Worm (Caenorhabditis elegans) whole organism, young adult: ENCODE measurements around the gene age-1.

Experiments used
- D2030.7 ChIP-seq: fragments of 200-800 bp; sonication (Bioruptor generic); IDR thresholded peaks from 2 replicates; pipeline ENCODE4 v1.3.6; 2022; ENCODE audit warnings: missing genetic modification reagents, missing genetic modification characterization, missing compliant biosample characterization
- F37B4.10 ChIP-seq: fragments of 200-800 bp; sonication (Bioruptor generic); IDR thresholded peaks from 2 replicates; pipeline ENCODE4 v1.3.6; 2022; ENCODE audit warnings: missing genetic modification characterization, missing compliant biosample characterization
- F39B2.1 ChIP-seq: fragments of 200-800 bp; sonication (Bioruptor generic); IDR thresholded peaks from 2 replicates; pipeline ENCODE4 v1.3.6; 2022; ENCODE audit warnings: missing genetic modification reagents, missing genetic modification characterization, missing compliant biosample characterization
- F49E8.2 ChIP-seq: sonication (generic microtip); optimal IDR thresholded peaks from 3 replicates; lab custom pipeline; 2017; ENCODE audit warnings: missing genetic modification characterization, mild to moderate bottlenecking, missing compliant biosample characterization, antibody characterized with exemption, moderate library complexity; ENCODE audit not compliant: insufficient read depth
- F55B11.4 ChIP-seq: sonication (generic microtip); optimal IDR thresholded peaks from 2 replicates; lab custom pipeline; 2016; ENCODE audit warnings: missing compliant biosample characterization, missing genetic modification characterization, borderline replicate concordance; ENCODE audit not compliant: insufficient read depth
- T07F8.4 ChIP-seq: sonication (generic microtip); optimal IDR thresholded peaks from 2 replicates; lab custom pipeline; 2016; ENCODE audit warnings: mild to moderate bottlenecking, missing genetic modification characterization, moderate library complexity, missing compliant biosample characterization
- Y53G8AR.9 ChIP-seq: fragments of 200-800 bp; sonication (Bioruptor generic); conservative IDR thresholded peaks from 2 replicates; pipeline ENCODE4 v1.3.6; 2022; ENCODE audit warnings: missing genetic modification reagents, missing genetic modification characterization, missing compliant biosample characterization
- ZK185.1 ChIP-seq: sonication (generic microtip); optimal IDR thresholded peaks from 2 replicates; lab custom pipeline; 2016; ENCODE audit warnings: mild to moderate bottlenecking, missing genetic modification characterization, missing compliant biosample characterization; ENCODE audit not compliant: poor library complexity, severe bottlenecking
- aptf-3 ChIP-seq: fragments of 200-800 bp; sonication (Bioruptor generic); IDR thresholded peaks from 2 replicates; pipeline ENCODE4 v1.3.6; 2022; ENCODE audit warnings: missing genetic modification characterization, missing compliant biosample characterization
- atf-7 ChIP-seq: sonication (generic microtip); optimal IDR thresholded peaks from 2 replicates; lab custom pipeline; 2017; ENCODE audit warnings: mild to moderate bottlenecking, missing genetic modification characterization, missing compliant biosample characterization
- athp-1 ChIP-seq: sonication (generic microtip); optimal IDR thresholded peaks from 2 replicates; lab custom pipeline; 2017; ENCODE audit warnings: mild to moderate bottlenecking, missing genetic modification characterization, missing compliant biosample characterization
- bed-2 ChIP-seq: fragments of 200-800 bp; sonication (Bioruptor generic); IDR thresholded peaks from 2 replicates; pipeline ENCODE4 v1.3.6; 2022; ENCODE audit warnings: missing genetic modification reagents, missing genetic modification characterization, missing compliant biosample characterization
- ccch-3 ChIP-seq: fragments of 200-800 bp; sonication (Bioruptor generic); optimal IDR thresholded peaks from 2 replicates; lab custom pipeline; 2018; ENCODE audit warnings: mild to moderate bottlenecking, missing genetic modification characterization, missing compliant biosample characterization
- ceh-27 ChIP-seq: fragments of 200-800 bp; sonication (Bioruptor generic); optimal IDR thresholded peaks from 2 replicates; lab custom pipeline; 2018; ENCODE audit warnings: mild to moderate bottlenecking, missing genetic modification characterization, moderate library complexity, missing compliant biosample characterization
- ceh-58 ChIP-seq: fragments of 200-800 bp; sonication (Bioruptor generic); IDR thresholded peaks from 2 replicates; pipeline ENCODE4 v1.3.6; 2022; ENCODE audit warnings: missing genetic modification characterization, missing compliant biosample characterization
- dpff-1 ChIP-seq: sonication (generic microtip); optimal IDR thresholded peaks from 2 replicates; lab custom pipeline; 2017; ENCODE audit warnings: mild to moderate bottlenecking, missing genetic modification characterization, missing compliant biosample characterization
- dpl-1 ChIP-seq: fragments of 150-350 bp; optimal IDR thresholded peaks from 2 replicates; lab custom pipeline; 2014; ENCODE audit warnings: missing biosample characterization, missing genetic modification reagents, missing genetic modification characterization
- efl-1 ChIP-seq: fragments of 150-350 bp; optimal IDR thresholded peaks from 2 replicates; lab custom pipeline; 2014; ENCODE audit warnings: missing biosample characterization, missing genetic modification reagents, missing genetic modification characterization
- egl-44 ChIP-seq: fragments of 200-800 bp; sonication (Bioruptor generic); IDR thresholded peaks from 2 replicates; pipeline ENCODE4 v1.3.6; 2022; ENCODE audit warnings: missing genetic modification reagents, missing genetic modification characterization, missing compliant biosample characterization
- hmg-1.2 ChIP-seq: fragments of 200-800 bp; sonication (Bioruptor generic); IDR thresholded peaks from 2 replicates; pipeline ENCODE4 v1.3.6; 2022; ENCODE audit warnings: missing genetic modification reagents, missing genetic modification characterization, missing compliant biosample characterization
- let-526 ChIP-seq: fragments of 200-800 bp; sonication (Bioruptor generic); IDR thresholded peaks from 2 replicates; pipeline ENCODE4 v1.3.6; 2022; ENCODE audit warnings: missing genetic modification reagents, missing genetic modification characterization, missing compliant biosample characterization
- lin-35 ChIP-seq, 3 experiments: fragments of 150-350 bp in 2 of 3; sonication (generic microtip) in 1 of 3; optimal IDR thresholded peaks; 2 replicates each; lab custom pipeline; 2014 to 2018; ENCODE audit warnings: missing biosample characterization in 3 of 3, missing genetic modification characterization in 3 of 3, missing genetic modification reagents in 3 of 3
- lin-40 ChIP-seq: sonication (generic microtip); optimal IDR thresholded peaks from 2 replicates; lab custom pipeline; 2016; ENCODE audit warnings: missing genetic modification characterization, mild to moderate bottlenecking, missing compliant biosample characterization, missing genotype, missing genetic modification reagents
- lin-54 ChIP-seq: fragments of 200-800 bp; sonication (Bioruptor generic); optimal IDR thresholded peaks from 2 replicates; lab custom pipeline; 2018; ENCODE audit warnings: mild to moderate bottlenecking, missing genetic modification characterization, missing compliant biosample characterization
- lir-1 ChIP-seq: fragments of 200-800 bp; sonication (Bioruptor generic); conservative IDR thresholded peaks from 2 replicates; pipeline ENCODE4 v1.3.6; 2022; ENCODE audit warnings: missing genetic modification reagents, missing genetic modification characterization, missing compliant biosample characterization
- lsy-27 ChIP-seq: sonication (generic microtip); optimal IDR thresholded peaks from 2 replicates; lab custom pipeline; 2017; ENCODE audit warnings: missing genetic modification characterization, mild to moderate bottlenecking, missing compliant biosample characterization, antibody characterized with exemption, missing genotype, borderline replicate concordance; ENCODE audit not compliant: insufficient read depth
- madf-8 ChIP-seq: fragments of 200-800 bp; sonication (Bioruptor generic); conservative IDR thresholded peaks from 2 replicates; pipeline ENCODE4 v1.3.6; 2022; ENCODE audit warnings: missing genetic modification reagents, missing genetic modification characterization, missing compliant biosample characterization
- mel-28 ChIP-seq: sonication (generic microtip); optimal IDR thresholded peaks from 2 replicates; lab custom pipeline; 2016; ENCODE audit warnings: borderline replicate concordance, mild to moderate bottlenecking, missing genetic modification characterization, missing compliant biosample characterization
- nfya-1 ChIP-seq: sonication (generic microtip); optimal IDR thresholded peaks from 2 replicates; lab custom pipeline; 2017; ENCODE audit warnings: antibody characterized with exemption, missing compliant biosample characterization, missing genetic modification characterization, borderline replicate concordance; ENCODE audit not compliant: insufficient read depth
- nhr-120 ChIP-seq: fragments of 200-800 bp; sonication (Bioruptor generic); IDR thresholded peaks from 2 replicates; pipeline ENCODE4 v1.3.6; 2022; ENCODE audit warnings: missing genetic modification characterization, missing compliant biosample characterization
- nhr-179 ChIP-seq: sonication (generic microtip); optimal IDR thresholded peaks from 2 replicates; lab custom pipeline; 2016; ENCODE audit warnings: mild to moderate bottlenecking, missing genetic modification characterization, missing compliant biosample characterization
- nhr-27 ChIP-seq: fragments of 200-800 bp; sonication (Bioruptor generic); optimal IDR thresholded peaks from 2 replicates; lab custom pipeline; 2018; ENCODE audit warnings: mild to moderate bottlenecking, missing genetic modification characterization, moderate library complexity, missing compliant biosample characterization
- nhr-80 ChIP-seq: sonication (generic microtip); optimal IDR thresholded peaks from 2 replicates; lab custom pipeline; 2016; ENCODE audit warnings: missing genetic modification characterization, missing compliant biosample characterization
- nhr-90 ChIP-seq: sonication (generic microtip); optimal IDR thresholded peaks from 2 replicates; lab custom pipeline; 2016; ENCODE audit warnings: missing genotype, mild to moderate bottlenecking, missing genetic modification characterization, missing compliant biosample characterization
- pbrm-1 ChIP-seq: fragments of 200-800 bp; sonication (Bioruptor generic); IDR thresholded peaks from 2 replicates; pipeline ENCODE4 v1.3.6; 2022; ENCODE audit warnings: missing genetic modification reagents, missing genetic modification characterization, missing compliant biosample characterization
- pha-4 ChIP-seq: fragments of 150-350 bp; sonication (generic microtip); optimal IDR thresholded peaks from 2 replicates; lab custom pipeline; 2014; ENCODE audit warnings: missing biosample characterization, missing genetic modification reagents, missing genetic modification characterization
- rec-8 ChIP-seq, 2 experiments: sonication (generic microtip); optimal IDR thresholded peaks; 2 replicates each; lab custom pipeline; 2016; ENCODE audit warnings: mild to moderate bottlenecking in 2 of 2, missing genetic modification characterization in 2 of 2, missing genetic modification reagents in 2 of 2, missing genotype in 2 of 2, missing biosample characterization in 1 of 2, missing compliant biosample characterization in 1 of 2, moderate library complexity in 1 of 2
- repo-1 ChIP-seq: sonication (generic microtip); optimal IDR thresholded peaks from 2 replicates; lab custom pipeline; 2017; ENCODE audit warnings: mild to moderate bottlenecking, missing genetic modification characterization, missing compliant biosample characterization
- rpc-1 ChIP-seq, 2 experiments: fragments of 150-350 bp in 1 of 2; sonication (generic microtip) in 1 of 2; optimal IDR thresholded peaks; 2 replicates each; lab custom pipeline; 2014 to 2018; ENCODE audit warnings: missing biosample characterization in 1 of 2, missing genetic modification characterization in 1 of 2, missing genetic modification reagents in 1 of 2, missing genotype in 1 of 2
- sea-2 ChIP-seq: fragments of 200-800 bp; sonication (Bioruptor generic); IDR thresholded peaks from 2 replicates; pipeline ENCODE4 v1.3.6; 2022; ENCODE audit warnings: missing genetic modification characterization, missing compliant biosample characterization
- snpc-1.1 ChIP-seq: sonication (generic microtip); optimal IDR thresholded peaks from 2 replicates; lab custom pipeline; 2017; ENCODE audit warnings: missing genetic modification characterization, mild to moderate bottlenecking, missing compliant biosample characterization, antibody characterized with exemption, moderate library complexity, missing genotype, missing genetic modification reagents; ENCODE audit not compliant: insufficient read depth
- snpc-4 ChIP-seq, 5 experiments: fragments of 150-350 bp in 1 of 5; sonication (generic microtip) in 4 of 5; optimal IDR thresholded peaks; 2 replicates each; lab custom pipeline; 2014 to 2018; ENCODE audit warnings: missing genetic modification characterization in 5 of 5, missing biosample characterization in 3 of 5, antibody characterized with exemption in 2 of 5, mild to moderate bottlenecking in 2 of 5, missing compliant biosample characterization in 2 of 5, missing genotype in 2 of 5, moderate library complexity in 2 of 5, missing genetic modification reagents in 1 of 5
- unc-130 ChIP-seq: sonication (generic microtip); optimal IDR thresholded peaks from 2 replicates; lab custom pipeline; 2016; ENCODE audit warnings: missing genetic modification reagents, missing genetic modification characterization, missing compliant biosample characterization
- zim-3 ChIP-seq: sonication (generic microtip); optimal IDR thresholded peaks from 2 replicates; lab custom pipeline; 2017; ENCODE audit warnings: mild to moderate bottlenecking, missing genetic modification characterization, moderate library complexity, missing compliant biosample characterization
- ztf-3 ChIP-seq: fragments of 200-800 bp; sonication (Bioruptor generic); optimal IDR thresholded peaks from 2 replicates; lab custom pipeline; 2018; ENCODE audit warnings: mild to moderate bottlenecking, missing genetic modification characterization, missing compliant biosample characterization
- ztf-6 ChIP-seq: fragments of 200-800 bp; sonication (Bioruptor generic); IDR thresholded peaks from 2 replicates; pipeline ENCODE4 v1.3.6; 2022; ENCODE audit warnings: missing genetic modification reagents, missing genetic modification characterization, missing compliant biosample characterization

Gene age-1

ce11 chrII:11484600-11484999 is 42.3 kb downstream of the age-1 start (continued):
- peak; percentile 81 for TF ChIP-seq lin-54 (GFP tag; lab: Kevin White, UChicago)
- TF ChIP-seq nhr-27 (tag; lab: Kevin White, UChicago): peak; percentile 97
- TF ChIP-seq egl-44 (GFP tag; lab: Robert Waterston, UW): peak; percentile 97
- TF ChIP-seq dpff-1 (tag; lab: Kevin White, UChicago): peak; percentile 52
- TF ChIP-seq madf-8 (GFP tag; lab: Robert Waterston, UW): peak; percentile 49
- TF ChIP-seq unc-130 (GFP tag; lab: Kevin White, UChicago): peak; percentile 62
- TF ChIP-seq lin-35 (GFP tag; optimal IDR thresholded peaks at IDR 0.05; lab: Kevin White, UChicago): peak in 1 of 3 experiments; percentile 78
- TF ChIP-seq zim-3 (tag; lab: Kevin White, UChicago): peak; percentile 94
- peak; percentile 87; the same call in 1 of the 2 replicates for TF ChIP-seq ceh-58
- peak; percentile 24 for TF ChIP-seq F49E8.2 (tag; lab: Kevin White, UChicago)
- TF ChIP-seq nhr-80 (tag; lab: Kevin White, UChicago): peak; percentile 57
- 0 out of 2 replicates have a peak, but pooled peaks have one; percentile 58 for TF ChIP-seq aptf-3
- peak; percentile 86 for TF ChIP-seq atf-7 (tag; lab: Kevin White, UChicago)
- peak; percentile 97 for TF ChIP-seq nhr-120 (GFP tag; lab: Robert Waterston, UW)
- TF ChIP-seq ztf-3 (GFP tag; lab: Kevin White, UChicago): peak; percentile 41
- peak; percentile 75 for TF ChIP-seq nhr-179 (tag; lab: Kevin White, UChicago)
- no peak for TF ChIP-seq nfya-1 (tag; lab: Kevin White, UChicago)
- peak; percentile 97 for TF ChIP-seq nhr-90 (tag; lab: Kevin White, UChicago)
- peak; percentile 90 for TF ChIP-seq D2030.7 (GFP tag; lab: Robert Waterston, UW)
- TF ChIP-seq efl-1 (GFP tag; lab: Kevin White, UChicago): peak; percentile 25
- peak; percentile 67 for TF ChIP-seq ccch-3 (GFP tag; lab: Kevin White, UChicago)
- peak; percentile 83; the same call in 1 of the 2 replicates for TF ChIP-seq Y53G8AR.9 (GFP tag; lab: Robert Waterston, UW)
- TF ChIP-seq pha-4 (tag; lab: Kevin White, UChicago): no peak
- TF ChIP-seq let-526 (GFP tag; lab: Robert Waterston, UW): 0 out of 2 replicates have a peak, but pooled peaks have one; percentile 79
- peak; percentile 90 for TF ChIP-seq ztf-6 (GFP tag; lab: Robert Waterston, UW)
- TF ChIP-seq lsy-27 (tag; lab: Kevin White, UChicago): peak; percentile 72
- peak; percentile 91 for TF ChIP-seq pbrm-1 (GFP tag; lab: Robert Waterston, UW)
- peak; percentile 17 for TF ChIP-seq dpl-1 (GFP tag; lab: Kevin White, UChicago)
- peak; percentile 94 for TF ChIP-seq ceh-27 (GFP tag; lab: Kevin White, UChicago)
- TF ChIP-seq bed-2 (GFP tag; lab: Robert Waterston, UW): no peak
- peak; percentile 70 for TF ChIP-seq mel-28
- TF ChIP-seq athp-1 (tag; lab: Kevin White, UChicago): peak; percentile 91
- TF ChIP-seq lin-40: peak; percentile 66
- TF ChIP-seq snpc-4 (GFP tag; optimal IDR thresholded peaks at IDR 0.05; lab: Kevin White, UChicago): peak; percentile 83
- TF ChIP-seq snpc-4 (tag; optimal IDR thresholded peaks at IDR 0.05; lab: Kevin White, UChicago): peak; percentile 62 to 82 (median 77)
- TF ChIP-seq rpc-1 (optimal IDR thresholded peaks at IDR 0.05; lab: Kevin White, UChicago): peak; percentile 84
- TF ChIP-seq rpc-1 (tag; optimal IDR thresholded peaks at IDR 0.05; lab: Kevin White, UChicago): peak; percentile 99
- TF ChIP-seq F37B4.10: 0 out of 2 replicates have a peak, but pooled peaks have one; percentile 76
- TF ChIP-seq snpc-1.1: peak; percentile 82
- TF ChIP-seq sea-2 (GFP tag; lab: Robert Waterston, UW): peak; percentile 86
- TF ChIP-seq hmg-1.2 (GFP tag; lab: Robert Waterston, UW): peak; percentile 85
- peak; percentile 87 for TF ChIP-seq repo-1 (tag; lab: Kevin White, UChicago)
- peak; percentile 92 to 98 for TF ChIP-seq rec-8 (tag; optimal IDR thresholded peaks at IDR 0.05; lab: Kevin White, UChicago)
- TF ChIP-seq ZK185.1: peak; percentile 95
- no peak for TF ChIP-seq F55B11.4 (tag; lab: Kevin White, UChicago)
- TF ChIP-seq lir-1: peak; percentile 84
- TF ChIP-seq T07F8.4 (tag; lab: Kevin White, UChicago): peak; percentile 93
- TF ChIP-seq F39B2.1 (GFP tag; lab: Robert Waterston, UW): peak; percentile 85; the same call in 1 of the 2 replicates
